Worm (Caenorhabditis elegans) whole organism, L4 larva: ENCODE measurements around the gene lys-8.

Source experiments
- F10B5.3 ChIP-seq: sonication (generic microtip); optimal IDR thresholded peaks from 2 replicates; lab custom pipeline; 2016; ENCODE audit warnings: mild to moderate bottlenecking, missing genetic modification characterization, missing compliant biosample characterization
- F49E8.2 ChIP-seq: sonication (generic microtip); optimal IDR thresholded peaks from 2 replicates; lab custom pipeline; 2016; ENCODE audit warnings: missing compliant biosample characterization, mild to moderate bottlenecking, missing genetic modification characterization, borderline replicate concordance
- T20F7.1 ChIP-seq: fragments of 200-800 bp; sonication (Bioruptor generic); optimal IDR thresholded peaks from 2 replicates; lab custom pipeline; 2018; ENCODE audit warnings: mild to moderate bottlenecking, missing genetic modification characterization, missing compliant biosample characterization
- T26A8.4 ChIP-seq: fragments of 200-800 bp; sonication (Bioruptor generic); IDR thresholded peaks from 2 replicates; pipeline ENCODE4 v1.3.6; 2022; ENCODE audit warnings: missing genetic modification characterization, missing compliant biosample characterization
- Y48G9A.11 ChIP-seq: fragments of 200-800 bp; sonication (Bioruptor generic); IDR thresholded peaks from 2 replicates; pipeline ENCODE4 v1.3.6; 2022; ENCODE audit warnings: missing genetic modification reagents, missing genetic modification characterization, missing compliant biosample characterization
- Y75B8A.6 ChIP-seq: fragments of 200-800 bp; sonication (Bioruptor generic); IDR thresholded peaks from 2 replicates; pipeline ENCODE4 v1.3.6; 2022; ENCODE audit warnings: missing genetic modification reagents, missing genetic modification characterization, missing compliant biosample characterization
- ZK337.2 ChIP-seq: fragments of 200-800 bp; sonication (Bioruptor generic); IDR thresholded peaks from 2 replicates; pipeline ENCODE4 v1.3.6; 2022; ENCODE audit warnings: missing genetic modification reagents, missing genetic modification characterization, missing compliant biosample characterization
- aha-1 ChIP-seq: fragments of 150-350 bp; peaks from one replicate; lab custom pipeline; 2014; ENCODE audit warnings: missing biosample characterization, missing genetic modification characterization
- arid-1 ChIP-seq: fragments of 200-800 bp; sonication (Bioruptor generic); conservative IDR thresholded peaks from 2 replicates; pipeline ENCODE4 v1.3.6; 2022; ENCODE audit warnings: missing genetic modification reagents, missing genetic modification characterization, missing compliant biosample characterization
- attf-4 ChIP-seq: sonication (generic microtip); optimal IDR thresholded peaks from 3 replicates; lab custom pipeline; 2017; ENCODE audit warnings: missing biosample characterization, missing genetic modification characterization
- ceh-32 ChIP-seq: sonication (generic microtip); optimal IDR thresholded peaks from 2 replicates; lab custom pipeline; 2016; ENCODE audit warnings: mild to moderate bottlenecking, missing genetic modification characterization, missing compliant biosample characterization; ENCODE audit not compliant: poor library complexity
- ceh-62 ChIP-seq: sonication (generic microtip); optimal IDR thresholded peaks from 2 replicates; lab custom pipeline; 2017; ENCODE audit warnings: missing biosample characterization, missing genetic modification characterization
- ces-1 ChIP-seq: fragments of 150-350 bp; sonication (generic microtip); optimal IDR thresholded peaks from 4 replicates; lab custom pipeline; 2014; ENCODE audit warnings: missing biosample characterization, missing genetic modification reagents, missing genetic modification characterization
- cey-2 ChIP-seq: sonication (generic microtip); optimal IDR thresholded peaks from 3 replicates; lab custom pipeline; 2017; ENCODE audit warnings: missing genetic modification characterization, mild to moderate bottlenecking, missing compliant biosample characterization, antibody characterized with exemption, borderline replicate concordance; ENCODE audit not compliant: insufficient read depth
- ctbp-1 ChIP-seq: fragments of 200-800 bp; sonication (Bioruptor generic); IDR thresholded peaks from 2 replicates; pipeline ENCODE4 v1.3.6; 2022; ENCODE audit warnings: missing genetic modification reagents, missing genetic modification characterization, missing compliant biosample characterization
- dmd-9 ChIP-seq: fragments of 200-800 bp; sonication (Bioruptor generic); IDR thresholded peaks from 2 replicates; pipeline ENCODE4 v1.3.6; 2022; ENCODE audit warnings: missing genetic modification reagents, missing genetic modification characterization, missing compliant biosample characterization
- dpl-1 ChIP-seq: fragments of 150-350 bp; optimal IDR thresholded peaks from 2 replicates; lab custom pipeline; 2014; ENCODE audit warnings: missing biosample characterization, missing genetic modification reagents, missing genetic modification characterization
- duxl-1 ChIP-seq: sonication (generic microtip); optimal IDR thresholded peaks from 2 replicates; lab custom pipeline; 2016; ENCODE audit warnings: mild to moderate bottlenecking, missing genetic modification characterization, moderate library complexity, missing compliant biosample characterization; ENCODE audit not compliant: poor library complexity
- egl-43 ChIP-seq: fragments of 200-800 bp; sonication (Bioruptor generic); IDR thresholded peaks from 2 replicates; pipeline ENCODE4 v1.3.6; 2022; ENCODE audit warnings: missing genetic modification reagents, missing genetic modification characterization, missing compliant biosample characterization
- hif-1 ChIP-seq, 2 experiments: sonication (generic microtip); optimal IDR thresholded peaks; 2 replicates each; lab custom pipeline; 2016 to 2017; ENCODE audit warnings: missing compliant biosample characterization in 2 of 2, missing genetic modification characterization in 2 of 2, missing genetic modification reagents in 2 of 2, missing genotype in 2 of 2, mild to moderate bottlenecking in 1 of 2
- hlh-30 ChIP-seq: sonication (generic microtip); optimal IDR thresholded peaks from 2 replicates; lab custom pipeline; 2017; ENCODE audit warnings: antibody characterized with exemption, mild to moderate bottlenecking, missing genetic modification characterization, missing compliant biosample characterization; ENCODE audit not compliant: insufficient read depth
- jun-1 ChIP-seq: fragments of 150-350 bp; optimal IDR thresholded peaks from 2 replicates; lab custom pipeline; 2014; ENCODE audit warnings: missing biosample characterization, missing genetic modification reagents, missing genetic modification characterization
- lim-7 ChIP-seq: fragments of 200-800 bp; sonication (Bioruptor generic); IDR thresholded peaks from 2 replicates; pipeline ENCODE4 v1.3.6; 2022; ENCODE audit warnings: missing genetic modification characterization, missing compliant biosample characterization
- lin-1 ChIP-seq: fragments of 200-800 bp; sonication (Bioruptor generic); IDR thresholded peaks from 2 replicates; pipeline ENCODE4 v1.3.6; 2022; ENCODE audit warnings: missing genetic modification reagents, missing genetic modification characterization, missing compliant biosample characterization
- lin-13 ChIP-seq: fragments of 150-350 bp; optimal IDR thresholded peaks from 2 replicates; lab custom pipeline; 2014; ENCODE audit warnings: missing biosample characterization, missing genetic modification reagents, missing genetic modification characterization
- lin-38 ChIP-seq: fragments of 200-800 bp; sonication (Bioruptor generic); IDR thresholded peaks from 2 replicates; pipeline ENCODE4 v1.3.6; 2022; ENCODE audit warnings: missing genetic modification reagents, missing genetic modification characterization, missing compliant biosample characterization
- lin-39 ChIP-seq: fragments of 150-350 bp; optimal IDR thresholded peaks from 2 replicates; lab custom pipeline; 2014; ENCODE audit warnings: missing biosample characterization, missing genetic modification reagents, missing genetic modification characterization
- lsy-2 ChIP-seq, 2 experiments: fragments of 150-350 bp in 1 of 2; sonication (generic microtip) in 1 of 2; optimal IDR thresholded peaks; 2 replicates each; lab custom pipeline; 2014 to 2017; ENCODE audit warnings: missing biosample characterization in 2 of 2, missing genetic modification characterization in 2 of 2
- madf-5 ChIP-seq, 2 experiments: fragments of 200-800 bp; sonication (Bioruptor generic); IDR thresholded peaks; 2 replicates each; pipeline ENCODE4 v1.3.6; 2022; ENCODE audit warnings: missing compliant biosample characterization in 2 of 2, missing genetic modification characterization in 2 of 2
- madf-9 ChIP-seq: fragments of 200-800 bp; sonication (Bioruptor generic); conservative IDR thresholded peaks from 2 replicates; pipeline ENCODE4 v1.3.6; 2022; ENCODE audit warnings: missing genetic modification reagents, missing genetic modification characterization, missing compliant biosample characterization
- mdt-29 ChIP-seq: fragments of 200-800 bp; sonication (Bioruptor generic); IDR thresholded peaks from 2 replicates; pipeline ENCODE4 v1.3.6; 2022; ENCODE audit warnings: missing genetic modification reagents, missing genetic modification characterization, missing compliant biosample characterization
- mep-1 ChIP-seq: fragments of 150-350 bp; sonication (generic microtip); optimal IDR thresholded peaks from 3 replicates; lab custom pipeline; 2014; ENCODE audit warnings: missing biosample characterization, missing genetic modification characterization
- nhr-102 ChIP-seq: sonication (generic microtip); optimal IDR thresholded peaks from 2 replicates; lab custom pipeline; 2016; ENCODE audit warnings: mild to moderate bottlenecking, missing genetic modification characterization, moderate library complexity, missing compliant biosample characterization
- nhr-11 ChIP-seq: fragments of 150-350 bp; optimal IDR thresholded peaks from 2 replicates; lab custom pipeline; 2014; ENCODE audit warnings: missing biosample characterization, missing genetic modification characterization
- nhr-111 ChIP-seq: fragments of 200-800 bp; sonication (Bioruptor generic); optimal IDR thresholded peaks from 2 replicates; lab custom pipeline; 2018; ENCODE audit warnings: mild to moderate bottlenecking, missing genetic modification characterization, missing compliant biosample characterization
- nhr-237 ChIP-seq: sonication (generic microtip); optimal IDR thresholded peaks from 2 replicates; lab custom pipeline; 2017; ENCODE audit warnings: missing biosample characterization, missing genetic modification characterization
- nhr-28 ChIP-seq: fragments of 150-350 bp; optimal IDR thresholded peaks from 2 replicates; lab custom pipeline; 2014; ENCODE audit warnings: missing biosample characterization, missing genetic modification characterization
- nhr-41 ChIP-seq: fragments of 200-800 bp; sonication (Bioruptor generic); IDR thresholded peaks from 2 replicates; pipeline ENCODE4 v1.3.6; 2022; ENCODE audit warnings: missing genetic modification reagents, missing genetic modification characterization, missing compliant biosample characterization
- nhr-6 ChIP-seq: fragments of 150-350 bp; optimal IDR thresholded peaks from 2 replicates; lab custom pipeline; 2014; ENCODE audit warnings: missing biosample characterization, missing genetic modification characterization
- pha-4 ChIP-seq, 2 experiments: fragments of 150-350 bp in 1 of 2; fragments of 200-800 bp in 1 of 2; sonication (Bioruptor generic) in 1 of 2; IDR thresholded peaks in 1 of 2; optimal IDR thresholded peaks in 1 of 2; 2 replicates each; pipeline versions ENCODE4 v1.3.6 to Lab custom; 2014 to 2022; ENCODE audit warnings: missing genetic modification characterization in 2 of 2, missing genetic modification reagents in 2 of 2, missing biosample characterization in 1 of 2, missing compliant biosample characterization in 1 of 2
- php-3 ChIP-seq: fragments of 200-800 bp; sonication (Bioruptor generic); IDR thresholded peaks from 2 replicates; pipeline ENCODE4 v1.3.6; 2022; ENCODE audit warnings: missing genetic modification reagents, missing genetic modification characterization, missing compliant biosample characterization
- snpc-4 ChIP-seq: fragments of 150-350 bp; optimal IDR thresholded peaks from 2 replicates; lab custom pipeline; 2014; ENCODE audit warnings: missing biosample characterization, missing genetic modification characterization
- spr-3 ChIP-seq: fragments of 200-800 bp; sonication (Bioruptor generic); optimal IDR thresholded peaks from 2 replicates; lab custom pipeline; 2018; ENCODE audit warnings: mild to moderate bottlenecking, missing genetic modification characterization, missing compliant biosample characterization
- tra-1 ChIP-seq: fragments of 200-800 bp; sonication (Bioruptor generic); IDR thresholded peaks from 2 replicates; pipeline ENCODE4 v1.3.6; 2022; ENCODE audit warnings: missing genetic modification reagents, missing genetic modification characterization, missing compliant biosample characterization
- unc-130 ChIP-seq: sonication (generic microtip); optimal IDR thresholded peaks from 2 replicates; lab custom pipeline; 2016; ENCODE audit warnings: missing genetic modification reagents, missing genetic modification characterization, missing compliant biosample characterization
- unc-39 ChIP-seq: sonication (generic microtip); optimal IDR thresholded peaks from 2 replicates; lab custom pipeline; 2017; ENCODE audit warnings: missing biosample characterization, missing genetic modification characterization
- vab-7 ChIP-seq: fragments of 200-800 bp; sonication (Bioruptor generic); IDR thresholded peaks from 2 replicates; pipeline ENCODE4 v1.3.6; 2022; ENCODE audit warnings: missing genetic modification reagents, missing genetic modification characterization, missing compliant biosample characterization
- zag-1 ChIP-seq: fragments of 150-350 bp; optimal IDR thresholded peaks from 2 replicates; lab custom pipeline; 2014; ENCODE audit warnings: missing biosample characterization, missing genetic modification characterization

lys-8 gene

ce11 chrII:5572082-5572746 is 13.8 kb upstream of the lys-8 start (continued):
- TF ChIP-seq nhr-28 (tag; lab: Kevin White, UChicago): peak; percentile 91
- TF ChIP-seq lin-39 (tag; lab: Kevin White, UChicago): no peak
- TF ChIP-seq unc-130 (GFP tag; lab: Kevin White, UChicago): no peak
- no peak for TF ChIP-seq tra-1 (GFP tag; lab: Robert Waterston, UW)
- no peak for TF ChIP-seq madf-9
- no peak for TF ChIP-seq madf-5 (GFP tag; IDR thresholded peaks at IDR 0.05; lab: Robert Waterston, UW)
- TF ChIP-seq snpc-4 (tag; lab: Kevin White, UChicago): no peak
- no peak for TF ChIP-seq ZK337.2 (GFP tag; lab: Robert Waterston, UW)
- TF ChIP-seq hif-1 (tag; optimal IDR thresholded peaks at IDR 0.05; lab: Kevin White, UChicago): no peak
- no peak for TF ChIP-seq nhr-111 (GFP tag; lab: Kevin White, UChicago)
- peak; percentile 57 for TF ChIP-seq mep-1 (tag; lab: Kevin White, UChicago)
- no peak for TF ChIP-seq nhr-41 (GFP tag; lab: Robert Waterston, UW)
- peak; percentile 22 for TF ChIP-seq dpl-1
- no peak for TF ChIP-seq Y48G9A.11 (GFP tag; lab: Robert Waterston, UW)
- TF ChIP-seq zag-1 (tag; lab: Kevin White, UChicago): no peak
- TF ChIP-seq duxl-1: no peak
- TF ChIP-seq ceh-32 (tag; lab: Kevin White, UChicago): no peak
- TF ChIP-seq lin-13: peak; percentile 7
- peak; percentile 52 for TF ChIP-seq hlh-30 (tag; lab: Kevin White, UChicago)
- no peak for TF ChIP-seq egl-43 (GFP tag; lab: Robert Waterston, UW)
- TF ChIP-seq F10B5.3 (tag; lab: Kevin White, UChicago): no peak
- TF ChIP-seq F49E8.2 (tag; lab: Kevin White, UChicago): no peak
- no peak for TF ChIP-seq ces-1 (GFP tag; lab: Kevin White, UChicago)
- TF ChIP-seq pha-4 (GFP tag; IDR thresholded peaks at IDR 0.05; lab: Robert Waterston, UW): no peak
- TF ChIP-seq pha-4 (tag; optimal IDR thresholded peaks at IDR 0.05; lab: Kevin White, UChicago): no peak
- no peak for TF ChIP-seq nhr-11
- TF ChIP-seq cey-2 (tag; lab: Kevin White, UChicago): peak; percentile 71
- no peak for TF ChIP-seq php-3 (GFP tag; lab: Robert Waterston, UW)
- no peak for TF ChIP-seq arid-1
- peak; percentile 32; the same call in 1 of the 2 replicates for TF ChIP-seq lin-1 (GFP tag; lab: Robert Waterston, UW)
- TF ChIP-seq jun-1 (tag; lab: Kevin White, UChicago): no peak
- peak in 1 of 2 experiments; percentile 60 for TF ChIP-seq lsy-2 (tag; optimal IDR thresholded peaks at IDR 0.05; lab: Kevin White, UChicago)
- no peak for TF ChIP-seq unc-39 (tag; lab: Kevin White, UChicago)
- TF ChIP-seq ceh-62 (tag; lab: Kevin White, UChicago): no peak
- no peak for TF ChIP-seq attf-4
- TF ChIP-seq lim-7 (GFP tag; lab: Robert Waterston, UW): no peak

- TF ChIP-seq T20F7.1 (GFP tag; lab: Kevin White, UChicago) (peak; percentile 2), nhr-28 (tag; lab: Kevin White, UChicago) (no peak), ctbp-1 (GFP tag; lab: Robert Waterston, UW) (0 out of 2 replicates have a peak, but pooled peaks have one; percentile 15), mdt-29 (GFP tag; lab: Robert Waterston, UW) (0 out of 2 replicates have a peak, but pooled peaks have one; percentile 7), spr-3 (no peak), T26A8.4 (GFP tag; lab: Robert Waterston, UW) (peak; percentile 60; the same call in 1 of the 2 replicates), lin-13 (no peak), cey-2 (tag; lab: Kevin White, UChicago) (no peak), jun-1 (tag; lab: Kevin White, UChicago) (no peak), tra-1 (GFP tag; lab: Robert Waterston, UW) (peak; percentile 21; the same call in 1 of the 2 replicates), lin-38 (GFP tag; lab: Robert Waterston, UW) (peak; percentile 28), nhr-102 (peak; percentile 64), nhr-41 (GFP tag; lab: Robert Waterston, UW) (no peak), dmd-9 (no peak), Y75B8A.6 (GFP tag; lab: Robert Waterston, UW) (0 out of 2 replicates have a peak, but pooled peaks have one; percentile 24), vab-7 (no peak), nhr-237 (tag; lab: Kevin White, UChicago) (no peak), arid-1 (no peak), aha-1 (peak; percentile 56), lin-39 (tag; lab: Kevin White, UChicago) (no peak), nhr-6 (tag; lab: Kevin White, UChicago) (no peak)
Measured at ce11 chrII:5574925-5575324, 11.1 kb upstream of the lys-8 start.
